Fruit fly (Drosophila melanogaster): ENCODE results near the gene CG4995.

The CG4995 gene

DNA sequence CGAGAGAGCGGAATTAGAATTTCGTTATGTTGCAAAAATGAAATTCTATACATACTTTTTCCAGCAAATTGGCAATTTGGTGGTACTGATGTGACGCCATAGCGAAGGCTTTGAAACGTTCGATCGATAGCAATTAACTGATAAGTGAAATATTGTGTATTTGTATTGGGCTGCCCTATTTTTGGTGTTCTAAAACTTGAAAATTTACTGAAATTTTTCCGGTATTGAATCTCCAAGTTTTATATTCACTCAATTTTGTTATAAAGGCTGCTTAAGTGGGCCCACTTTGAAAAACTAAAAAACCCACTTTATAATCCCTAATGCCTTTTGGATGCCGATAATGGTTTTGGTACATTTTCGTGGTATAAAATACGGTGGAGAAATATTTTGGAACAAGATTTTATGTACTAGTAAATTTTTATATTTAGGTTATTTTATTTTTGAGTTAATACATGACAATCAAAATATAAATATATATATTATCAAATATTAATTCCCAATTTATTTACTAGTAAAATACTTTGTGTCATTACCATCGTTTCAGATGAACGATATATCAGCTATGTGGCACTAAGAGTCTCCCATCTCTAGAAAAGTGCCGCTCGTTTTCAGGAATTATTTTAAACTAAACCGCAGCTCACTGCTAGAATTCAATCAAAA is 40.3 kb downstream of the CG4995 start, which contains the start of the genes Cand1 and pim (continued):
- TF ChIP-seq E2f2 (GFP tag; IDR thresholded peaks at IDR 0.05), result peak; percentile 83
- peak; percentile 41 for TF ChIP-seq zen (tag; optimal IDR thresholded peaks at IDR 0.05)
- TF ChIP-seq kni (GFP tag; optimal IDR thresholded peaks at IDR 0.05), result no peak
- TF ChIP-seq CG6272 (GFP tag; IDR thresholded peaks at IDR 0.05), result no peak
- TF ChIP-seq Doc3 (GFP tag; IDR thresholded peaks at IDR 0.05; ENCODE audit: partially characterized antibody), result peak; percentile 64; the same call in 2 of the 3 replicates
- TF ChIP-seq Xbp1 (GFP tag; optimal IDR thresholded peaks at IDR 0.05), result peak; percentile 10
- TF ChIP-seq CG7963 (GFP tag; IDR thresholded peaks at IDR 0.05; ENCODE audit: partially characterized antibody), result peak; percentile 36; the same call in 1 of the 3 replicates
- peak; percentile 42 for TF ChIP-seq stwl (tag; optimal IDR thresholded peaks at IDR 0.05)
- TF ChIP-seq CG10274 (GFP tag; optimal IDR thresholded peaks at IDR 0.05), result no peak
- TF ChIP-seq btn (GFP tag; optimal IDR thresholded peaks at IDR 0.05), result no peak
- peak; percentile 70 for TF ChIP-seq CG16813 (GFP tag; IDR thresholded peaks at IDR 0.05; ENCODE audit: partially characterized antibody)
- TF ChIP-seq CG13424 (tag; optimal IDR thresholded peaks at IDR 0.05), result peak; percentile 43
- peak; percentile 77 for TF ChIP-seq CG14710 (tag; optimal IDR thresholded peaks at IDR 0.05)
- no peak for TF ChIP-seq sc (optimal IDR thresholded peaks at IDR 0.05)
- TF ChIP-seq sc (GFP tag; optimal IDR thresholded peaks at IDR 0.05), result no peak
- no peak for TF ChIP-seq ems (GFP tag; optimal IDR thresholded peaks at IDR 0.05)
- no peak for TF ChIP-seq vvl (GFP tag; IDR thresholded peaks at IDR 0.05)
- peak; percentile 48; the same call in 1 of the 3 replicates for TF ChIP-seq CG17361 (GFP tag; IDR thresholded peaks at IDR 0.05)
- TF ChIP-seq CG14014 (GFP tag; IDR thresholded peaks at IDR 0.05), result no peak
- peak; percentile 23 for TF ChIP-seq CG18262 (tag; optimal IDR thresholded peaks at IDR 0.05)
- TF ChIP-seq lola (GFP tag; optimal IDR thresholded peaks at IDR 0.05), result peak in 1 of 3 experiments; percentile 19
- no peak for TF ChIP-seq CG3838 (GFP tag; optimal IDR thresholded peaks at IDR 0.05)
- peak; percentile 23 for TF ChIP-seq CG12155 (GFP tag; optimal IDR thresholded peaks at IDR 0.05)
- peak; percentile 73 for TF ChIP-seq nmo (GFP tag; optimal IDR thresholded peaks at IDR 0.05)
- peak; percentile 73 for TF ChIP-seq unc-4 (GFP tag; IDR thresholded peaks at IDR 0.05; ENCODE audit: partially characterized antibody)
- TF ChIP-seq tx (GFP tag; optimal IDR thresholded peaks at IDR 0.05), result no peak
- TF ChIP-seq D19A (tag; optimal IDR thresholded peaks at IDR 0.05), result peak; percentile 5
- TF ChIP-seq prd (optimal IDR thresholded peaks at IDR 0.05), result no peak
- TF ChIP-seq prd (GFP tag; IDR thresholded peaks at IDR 0.05), result no peak
- TF ChIP-seq hbn (GFP tag; IDR thresholded peaks at IDR 0.05; ENCODE audit: partially characterized antibody), result peak; percentile 46; the same call in 1 of the 2 replicates
- TF ChIP-seq grau (tag; optimal IDR thresholded peaks at IDR 0.05), result peak; percentile 26
- peak; percentile 52; the same call in 1 of the 2 replicates for TF ChIP-seq CG9932 (GFP tag; IDR thresholded peaks at IDR 0.05)
- TF ChIP-seq Dp (GFP tag; optimal IDR thresholded peaks at IDR 0.05), result peak; percentile 77
- TF ChIP-seq twi (tag; optimal IDR thresholded peaks at IDR 0.05), result peak; percentile 15
- TF ChIP-seq CG2120 (GFP tag; optimal IDR thresholded peaks at IDR 0.05), result peak; percentile 4
- TF ChIP-seq Gsc (GFP tag; IDR thresholded peaks at IDR 0.05), result no peak
- TF ChIP-seq amos (GFP tag; IDR thresholded peaks at IDR 0.05; ENCODE audit: partially characterized antibody), result peak; percentile 71
- TF ChIP-seq CG4617 (GFP tag; optimal IDR thresholded peaks at IDR 0.05; ENCODE audit: borderline replicate concordance), result peak; percentile 49
- no peak for TF ChIP-seq CG3847 (GFP tag; IDR thresholded peaks at IDR 0.05)
- TF ChIP-seq CTCF (GFP tag; optimal IDR thresholded peaks at IDR 0.05), result no peak
- peak; percentile 81 for TF ChIP-seq Sry-δ (GFP tag; optimal IDR thresholded peaks at IDR 0.05)
- TF ChIP-seq tap (tag; optimal IDR thresholded peaks at IDR 0.05), result no peak
- peak; percentile 63 for TF ChIP-seq CG2712 (tag; optimal IDR thresholded peaks at IDR 0.05)
- TF ChIP-seq grn (GFP tag; optimal IDR thresholded peaks at IDR 0.05), result no peak
- TF ChIP-seq gt (GFP tag; IDR thresholded peaks at IDR 0.05), result no peak
- no peak for TF ChIP-seq Oli (tag; optimal IDR thresholded peaks at IDR 0.05)
- peak; percentile 26 for TF ChIP-seq nerfin-1 (tag; optimal IDR thresholded peaks at IDR 0.05)
- no peak for TF ChIP-seq CG13894 (tag; optimal IDR thresholded peaks at IDR 0.05)
- TF ChIP-seq Fer1 (GFP tag; optimal IDR thresholded peaks at IDR 0.05), result peak; percentile 3
- TF ChIP-seq dmrt11E (tag; optimal IDR thresholded peaks at IDR 0.05), result peak; percentile 36
